Fruit fly (Drosophila melanogaster) whole organism, embryonic: ENCODE data around the gene Prx2.
A peak's percentile ranks its signal among the peaks of the same experiment; 100 is the strongest.

Source experiments
- CG10209 ChIP-seq: fragments of 200-800 bp; sonication (Bioruptor generic); optimal IDR thresholded peaks from 3 replicates; lab custom pipeline; 2017; ENCODE audit warnings: missing biosample characterization, mild to moderate bottlenecking, missing genetic modification characterization, missing genetic modification reagents
- CG10267 ChIP-seq: fragments of 200-800 bp; sonication (Bioruptor generic); optimal IDR thresholded peaks from 2 replicates; lab custom pipeline; 2018; ENCODE audit warnings: missing biosample characterization, mild to moderate bottlenecking, missing genetic modification characterization, moderate library complexity
- CG10462 ChIP-seq: fragments of 200-800 bp; sonication (Bioruptor generic); optimal IDR thresholded peaks from 2 replicates; lab custom pipeline; 2016; ENCODE audit warnings: missing biosample characterization, missing genetic modification characterization
- CG10654 ChIP-seq: fragments of 200-800 bp; sonication (Bioruptor generic); optimal IDR thresholded peaks from 2 replicates; lab custom pipeline; 2016; ENCODE audit warnings: missing biosample characterization, missing genetic modification characterization
- CG12769 ChIP-seq: fragments of 200-800 bp; sonication (Bioruptor generic); optimal IDR thresholded peaks from 2 replicates; lab custom pipeline; 2019; ENCODE audit warnings: missing biosample characterization, mild to moderate bottlenecking, missing genetic modification characterization, moderate library complexity
- CG13123 ChIP-seq: fragments of 200-800 bp; sonication (Bioruptor generic); optimal IDR thresholded peaks from 2 replicates; lab custom pipeline; 2016; ENCODE audit warnings: missing biosample characterization, missing genetic modification characterization
- CG17328 ChIP-seq: fragments of 200-800 bp; sonication (Bioruptor generic); IDR thresholded peaks from 2 replicates; pipeline ENCODE4 v1.3.6; 2022; ENCODE audit warnings: missing biosample characterization, missing genetic modification characterization
- CG2129 ChIP-seq: fragments of 200-800 bp; sonication (Bioruptor generic); IDR thresholded peaks from 2 replicates; pipeline ENCODE4 v1.3.6; 2022; ENCODE audit warnings: missing biosample characterization, missing genetic modification characterization; ENCODE audit not compliant: partially characterized antibody
- CG31388 ChIP-seq: fragments of 200-800 bp; sonication (Bioruptor generic); optimal IDR thresholded peaks from 2 replicates; lab custom pipeline; 2016; ENCODE audit warnings: missing biosample characterization, missing genetic modification characterization
- CG33213 ChIP-seq: fragments of 200-800 bp; sonication (Bioruptor generic); optimal IDR thresholded peaks from 3 replicates; lab custom pipeline; 2016; ENCODE audit warnings: missing biosample characterization, missing genetic modification characterization
- CG8089 ChIP-seq: fragments of 200-800 bp; sonication (Bioruptor generic); optimal IDR thresholded peaks from 3 replicates; lab custom pipeline; 2016; ENCODE audit warnings: missing biosample characterization, missing genetic modification characterization
- CG9437 ChIP-seq: fragments of 200-800 bp; sonication (Bioruptor generic); optimal IDR thresholded peaks from 2 replicates; lab custom pipeline; 2018; ENCODE audit warnings: missing biosample characterization, mild to moderate bottlenecking, missing genetic modification characterization
- CkIIα-i1 ChIP-seq: fragments of 200-800 bp; sonication (Bioruptor generic); IDR thresholded peaks from 2 replicates; pipeline ENCODE4 v1.3.6; 2022; ENCODE audit warnings: missing biosample characterization, missing genetic modification characterization
- D19A ChIP-seq: fragments of 200-800 bp; optimal IDR thresholded peaks from 3 replicates; lab custom pipeline; 2019; ENCODE audit warnings: missing biosample characterization, mild to moderate bottlenecking, missing genetic modification characterization, moderate library complexity
- Dip3 ChIP-seq: fragments of 200-800 bp; sonication (Bioruptor generic); optimal IDR thresholded peaks from 3 replicates; lab custom pipeline; 2016; ENCODE audit warnings: missing biosample characterization, missing genetic modification characterization
- GATAe ChIP-seq: fragments of 200-800 bp; sonication (Bioruptor generic); conservative IDR thresholded peaks from 2 replicates; pipeline ENCODE4 v1.3.6; 2022; ENCODE audit warnings: missing biosample characterization, missing genetic modification characterization
- Gug ChIP-seq: fragments of 200-800 bp; sonication (Bioruptor generic); IDR thresholded peaks from 4 replicates; pipeline ENCODE4 v1.3.6; 2022; ENCODE audit warnings: missing biosample characterization, missing genetic modification characterization
- HHEX ChIP-seq: fragments of 200-800 bp; sonication (Bioruptor generic); optimal IDR thresholded peaks from 3 replicates; lab custom pipeline; 2017; ENCODE audit warnings: missing biosample characterization, mild to moderate bottlenecking, missing genetic modification characterization, missing genetic modification reagents
- Hr78 ChIP-seq, 2 experiments: fragments of 200-800 bp in 1 of 2; fragments of >200 bp in 1 of 2; sonication (Bioruptor generic) in 1 of 2; optimal IDR thresholded peaks; 2 replicates each; lab custom pipeline; 2017 to 2019; ENCODE audit warnings: missing biosample characterization in 2 of 2, missing genetic modification characterization in 2 of 2, mild to moderate bottlenecking in 1 of 2, moderate library complexity in 1 of 2
- Jarid2 ChIP-seq: fragments of 200-800 bp; sonication (Bioruptor generic); optimal IDR thresholded peaks from 3 replicates; lab custom pipeline; 2017; ENCODE audit warnings: mild to moderate bottlenecking, missing biosample characterization, missing genetic modification reagents, missing genetic modification characterization
- Kr ChIP-seq: fragments of 200-800 bp; sonication (Bioruptor generic); optimal IDR thresholded peaks from 2 replicates; lab custom pipeline; 2017; ENCODE audit warnings: missing biosample characterization, mild to moderate bottlenecking, missing genetic modification characterization
- MBD-R2 ChIP-seq: fragments of 200-800 bp; sonication (Bioruptor generic); IDR thresholded peaks from 2 replicates; pipeline ENCODE4 v1.3.6; 2022; ENCODE audit warnings: missing biosample characterization, missing genetic modification characterization
- MESR4 ChIP-seq: fragments of 200-800 bp; sonication (Bioruptor generic); optimal IDR thresholded peaks from 2 replicates; lab custom pipeline; 2018; ENCODE audit warnings: missing biosample characterization, mild to moderate bottlenecking, missing genetic modification characterization, moderate library complexity
- MTF-1 ChIP-seq: fragments of 200-800 bp; sonication (Bioruptor generic); optimal IDR thresholded peaks from 2 replicates; lab custom pipeline; 2018; ENCODE audit warnings: missing biosample characterization, mild to moderate bottlenecking, missing genetic modification characterization, borderline replicate concordance
- NK7.1 ChIP-seq: fragments of 200-800 bp; sonication (Bioruptor generic); optimal IDR thresholded peaks from 3 replicates; lab custom pipeline; 2016; ENCODE audit warnings: missing biosample characterization, missing genetic modification characterization
- Tbp ChIP-seq: fragments of >200 bp; optimal IDR thresholded peaks from 2 replicates; lab custom pipeline; 2018; ENCODE audit warnings: missing biosample characterization, missing genetic modification characterization
- YL-1 ChIP-seq: fragments of 200-800 bp; sonication (Bioruptor generic); optimal IDR thresholded peaks from 3 replicates; lab custom pipeline; 2017; ENCODE audit warnings: missing biosample characterization, mild to moderate bottlenecking, missing genetic modification characterization
- ab ChIP-seq: fragments of 200-800 bp; sonication (Bioruptor generic); optimal IDR thresholded peaks from 2 replicates; lab custom pipeline; 2016; ENCODE audit warnings: missing biosample characterization, missing genetic modification characterization
- abd-A ChIP-seq: fragments of 200-800 bp; sonication (Bioruptor generic); optimal IDR thresholded peaks from 3 replicates; lab custom pipeline; 2019; ENCODE audit warnings: missing biosample characterization, mild to moderate bottlenecking, missing genetic modification characterization, moderate library complexity
- ac ChIP-seq: fragments of 200-800 bp; sonication (Bioruptor generic); optimal IDR thresholded peaks from 3 replicates; lab custom pipeline; 2017; ENCODE audit warnings: missing biosample characterization, mild to moderate bottlenecking, missing genetic modification characterization
- cato ChIP-seq: fragments of 200-800 bp; sonication (Bioruptor generic); optimal IDR thresholded peaks from 2 replicates; lab custom pipeline; 2016; ENCODE audit warnings: missing biosample characterization, missing genetic modification characterization, borderline replicate concordance
- corto ChIP-seq: fragments of 200-800 bp; sonication (Bioruptor generic); optimal IDR thresholded peaks from 2 replicates; lab custom pipeline; 2016; ENCODE audit warnings: missing biosample characterization, mild to moderate bottlenecking, missing genetic modification characterization, moderate library complexity
- cwo ChIP-seq: fragments of 200-800 bp; sonication (Bioruptor generic); optimal IDR thresholded peaks from 3 replicates; lab custom pipeline; 2017; ENCODE audit warnings: missing biosample characterization, missing genetic modification characterization, mild to moderate bottlenecking, moderate library complexity, missing genetic modification reagents
- dm ChIP-seq: fragments of 200-800 bp; sonication (Bioruptor generic); optimal IDR thresholded peaks from 3 replicates; lab custom pipeline; 2016; ENCODE audit warnings: missing biosample characterization, missing genetic modification characterization
- dmrt99B ChIP-seq: fragments of 200-800 bp; sonication (Bioruptor generic); optimal IDR thresholded peaks from 2 replicates; lab custom pipeline; 2018; ENCODE audit warnings: missing biosample characterization, mild to moderate bottlenecking, missing genetic modification characterization, moderate library complexity
- en ChIP-seq: fragments of 200-800 bp; sonication (Bioruptor generic); optimal IDR thresholded peaks from 2 replicates; lab custom pipeline; 2016; ENCODE audit warnings: missing biosample characterization, missing genetic modification characterization
- ewg ChIP-seq: fragments of 200-800 bp; sonication (Bioruptor generic); optimal IDR thresholded peaks from 3 replicates; lab custom pipeline; 2017; ENCODE audit warnings: mild to moderate bottlenecking, missing biosample characterization, missing genetic modification reagents, missing genetic modification characterization
- fd96Cb ChIP-seq: fragments of 200-800 bp; sonication (Bioruptor generic); optimal IDR thresholded peaks from 2 replicates; lab custom pipeline; 2018; ENCODE audit warnings: missing biosample characterization, mild to moderate bottlenecking, missing genetic modification characterization, moderate library complexity
- insv ChIP-seq, 2 experiments: fragments of 200-800 bp; sonication (Bioruptor generic); optimal IDR thresholded peaks; 3 replicates each; lab custom pipeline; 2016 to 2018; ENCODE audit warnings: missing biosample characterization in 2 of 2, missing genetic modification characterization in 2 of 2
- knrl ChIP-seq: fragments of 200-800 bp; sonication (Bioruptor generic); IDR thresholded peaks from 3 replicates; pipeline ENCODE4 v1.3.6; 2022; ENCODE audit warnings: missing biosample characterization, missing genetic modification characterization; ENCODE audit not compliant: partially characterized antibody
- mam ChIP-seq: fragments of 200-800 bp; sonication (Bioruptor generic); optimal IDR thresholded peaks from 3 replicates; lab custom pipeline; 2016; ENCODE audit warnings: missing biosample characterization, missing genetic modification characterization
- nmo ChIP-seq: fragments of 200-800 bp; sonication (Bioruptor generic); optimal IDR thresholded peaks from 2 replicates; lab custom pipeline; 2018; ENCODE audit warnings: missing biosample characterization, mild to moderate bottlenecking, missing genetic modification characterization, moderate library complexity
- onecut ChIP-seq: fragments of 200-800 bp; sonication (Bioruptor generic); IDR thresholded peaks from 2 replicates; pipeline ENCODE4 v1.3.6; 2022; ENCODE audit warnings: missing biosample characterization, missing genetic modification characterization
- pan ChIP-seq, 4 experiments: fragments of >200 bp in 3 of 4; fragments of 200-800 bp in 1 of 4; sonication (Bioruptor generic) in 1 of 4; optimal IDR thresholded peaks in 3 of 4; IDR thresholded peaks in 1 of 4; 2 replicates each; pipeline versions ENCODE4 v1.3.6 to Lab custom; 2017 to 2022; ENCODE audit warnings: missing biosample characterization in 2 of 4, missing genetic modification characterization in 2 of 4, mixed read lengths in 1 of 4
- prd ChIP-seq, 3 experiments: fragments of >200 bp in 2 of 3; fragments of 200-800 bp in 1 of 3; sonication (Bioruptor generic) in 1 of 3; optimal IDR thresholded peaks in 2 of 3; IDR thresholded peaks in 1 of 3; 2 replicates in 2 of 3; 3 replicates in 1 of 3; pipeline versions ENCODE4 v1.3.6 to Lab custom; 2017 to 2022; ENCODE audit warnings: missing biosample characterization in 1 of 3, missing genetic modification characterization in 1 of 3
- pum ChIP-seq: fragments of 200-800 bp; sonication (Bioruptor generic); optimal IDR thresholded peaks from 2 replicates; lab custom pipeline; 2016; ENCODE audit warnings: missing biosample characterization, missing genetic modification characterization
- sr ChIP-seq: fragments of 200-800 bp; sonication (Bioruptor generic); IDR thresholded peaks from 3 replicates; pipeline ENCODE4 v1.3.6; 2022; ENCODE audit warnings: missing biosample characterization, missing genetic modification characterization
- tgo ChIP-seq: fragments of 200-800 bp; sonication (Bioruptor generic); IDR thresholded peaks from 3 replicates; pipeline ENCODE4 v1.3.6; 2022; ENCODE audit warnings: missing biosample characterization, missing genetic modification characterization

Gene Prx2

DNA sequence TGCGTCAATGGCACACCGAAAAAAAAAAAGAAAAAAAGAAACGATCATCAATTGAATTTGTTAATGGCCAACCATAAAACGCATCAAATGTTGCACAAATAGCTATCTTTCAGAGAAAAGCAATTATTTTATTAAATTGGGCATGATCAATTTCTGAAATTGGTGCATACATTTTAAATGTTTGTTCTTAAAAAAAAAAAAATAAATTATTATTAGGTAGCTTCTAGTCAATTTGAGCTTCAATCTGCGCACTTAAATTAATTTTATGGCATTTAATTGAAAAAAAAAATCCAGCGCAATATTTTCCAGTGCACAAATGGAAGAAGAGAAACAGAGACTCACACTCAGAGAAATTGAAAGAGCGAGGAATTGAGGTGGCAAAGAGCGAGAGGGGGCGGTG is 6.5 kb upstream of the Prx2 start (continued):
- TF ChIP-seq cato (GFP tag; lab: Kevin White, UChicago) (peak; percentile 28), fd96Cb (peak; percentile 58), en (no peak), mam (GFP tag; lab: Kevin White, UChicago) (peak; percentile 67), ewg (GFP tag; lab: Kevin White, UChicago) (peak; percentile 27), pum (GFP tag; lab: Kevin White, UChicago) (peak; percentile 29), Kr (no peak), pan (optimal IDR thresholded peaks at IDR 0.05; lab: Kevin White, UChicago) (no peak), pan (GFP tag; optimal IDR thresholded peaks at IDR 0.05 in 1 of 2, IDR thresholded peaks at IDR 0.05 in 1 of 2) (peak in 1 of 2 experiments; percentile 65), CG10462 (GFP tag; lab: Kevin White, UChicago) (no peak), CG13123 (peak; percentile 36), corto (peak; percentile 45), Hr78 (GFP tag; optimal IDR thresholded peaks at IDR 0.05; lab: Kevin White, UChicago) (no peak), CG31388 (GFP tag; lab: Kevin White, UChicago) (peak; percentile 46), D19A (tag; lab: Kevin White, UChicago) (peak; percentile 48), GATAe (GFP tag; lab: Robert Waterston, UW) (no peak), CG9437 (GFP tag; lab: Kevin White, UChicago) (peak; percentile 67), MESR4 (no peak), CG17328 (GFP tag; lab: Robert Waterston, UW) (0 out of 2 replicates have a peak, but pooled peaks have one; percentile 24), Tbp (GFP tag; lab: Kevin White, UChicago) (no peak), nmo (GFP tag; lab: Kevin White, UChicago) (peak; percentile 50), Jarid2 (GFP tag; lab: Kevin White, UChicago) (no peak), Dip3 (GFP tag; lab: Kevin White, UChicago) (peak; percentile 21), CG2129 (GFP tag; lab: Robert Waterston, UW) (no peak), NK7.1 (GFP tag; lab: Kevin White, UChicago) (peak; percentile 20), MTF-1 (GFP tag; lab: Kevin White, UChicago) (no peak), onecut (no peak), knrl (GFP tag; lab: Robert Waterston, UW) (no peak), cwo (no peak), tgo (GFP tag; lab: Robert Waterston, UW) (peak; percentile 68; the same call in 2 of the 3 replicates), HHEX (GFP tag; lab: Kevin White, UChicago) (peak; percentile 25), CG10209 (peak; percentile 62), YL-1 (GFP tag; lab: Kevin White, UChicago) (no peak), ab (GFP tag; lab: Kevin White, UChicago) (no peak), dmrt99B (tag; lab: Kevin White, UChicago) (peak; percentile 78), CkIIα-i1 (no peak), sr (no peak), Gug (GFP tag; lab: Robert Waterston, UW) (0 out of 4 replicates have a peak, but pooled peaks have one; percentile 26), ac (no peak), abd-A (tag; lab: Kevin White, UChicago) (no peak), CG10267 (tag; lab: Kevin White, UChicago) (peak; percentile 42), CG12769 (tag; lab: Kevin White, UChicago) (no peak), CG8089 (peak; percentile 65), MBD-R2 (peak; percentile 12; the same call in 1 of the 2 replicates), dm (no peak), prd (optimal IDR thresholded peaks at IDR 0.05; lab: Kevin White, UChicago) (no peak), prd (GFP tag; IDR thresholded peaks at IDR 0.05; lab: Robert Waterston, UW) (peak; percentile 63; the same call in 2 of the 3 replicates), CG33213 (GFP tag; lab: Kevin White, UChicago) (peak; percentile 62), insv (GFP tag; optimal IDR thresholded peaks at IDR 0.05; lab: Kevin White, UChicago) (no peak), CG10654 (peak; percentile 58)
